Fruit fly (Drosophila melanogaster) whole organism, embryonic: ENCODE data around the gene kat80.
A peak's percentile ranks its signal among the peaks of the same experiment; 100 is the strongest.

ENCODE experiments used
- Abd-B ChIP-seq: fragments of 200-800 bp; sonication (Bioruptor generic); optimal IDR thresholded peaks from 2 replicates; lab custom pipeline; 2018; ENCODE audit warnings: missing biosample characterization, mild to moderate bottlenecking, missing genetic modification characterization, moderate library complexity
- Ada2b ChIP-seq: fragments of 200-800 bp; sonication (Bioruptor generic); IDR thresholded peaks from 2 replicates; pipeline ENCODE4 v1.3.6; 2022; ENCODE audit warnings: missing biosample characterization, missing genetic modification characterization
- B-H2 ChIP-seq: fragments of 200-800 bp; sonication (Bioruptor generic); optimal IDR thresholded peaks from 2 replicates; lab custom pipeline; 2018; ENCODE audit warnings: missing biosample characterization, mild to moderate bottlenecking, missing genetic modification characterization
- BtbVII ChIP-seq: fragments of 200-800 bp; sonication (Bioruptor generic); optimal IDR thresholded peaks from 3 replicates; lab custom pipeline; 2017; ENCODE audit warnings: missing biosample characterization, mild to moderate bottlenecking, missing genetic modification characterization
- CG10209 ChIP-seq: fragments of 200-800 bp; sonication (Bioruptor generic); optimal IDR thresholded peaks from 3 replicates; lab custom pipeline; 2017; ENCODE audit warnings: missing biosample characterization, mild to moderate bottlenecking, missing genetic modification characterization, missing genetic modification reagents
- CG11560 ChIP-seq: fragments of 200-800 bp; sonication (Bioruptor generic); IDR thresholded peaks from 3 replicates; pipeline ENCODE4 v1.3.6; 2022; ENCODE audit warnings: missing biosample characterization, missing genetic modification characterization
- CG1529 ChIP-seq: fragments of 200-800 bp; sonication (Bioruptor generic); optimal IDR thresholded peaks from 3 replicates; lab custom pipeline; 2018; ENCODE audit warnings: missing biosample characterization, missing genetic modification characterization
- CG15601 ChIP-seq: fragments of 200-800 bp; sonication (Bioruptor generic); optimal IDR thresholded peaks from 3 replicates; lab custom pipeline; 2019; ENCODE audit warnings: missing biosample characterization, mild to moderate bottlenecking, missing genetic modification characterization, moderate library complexity
- CG15696 ChIP-seq: fragments of 200-800 bp; sonication (Bioruptor generic); optimal IDR thresholded peaks from 2 replicates; lab custom pipeline; 2019; ENCODE audit warnings: missing biosample characterization, mild to moderate bottlenecking, missing genetic modification characterization, moderate library complexity
- CG2875 ChIP-seq: fragments of 200-800 bp; sonication (Bioruptor generic); optimal IDR thresholded peaks from 2 replicates; lab custom pipeline; 2017; ENCODE audit warnings: missing biosample characterization, mild to moderate bottlenecking, missing genetic modification characterization, missing genetic modification reagents
- CG30431 ChIP-seq: fragments of 200-800 bp; sonication (Bioruptor generic); optimal IDR thresholded peaks from 2 replicates; lab custom pipeline; 2017; ENCODE audit warnings: missing biosample characterization, missing genetic modification characterization
- CG32772 ChIP-seq: fragments of 200-800 bp; sonication (Bioruptor generic); IDR thresholded peaks from 2 replicates; pipeline ENCODE4 v1.3.6; 2022; ENCODE audit warnings: missing biosample characterization, missing genetic modification characterization
- CG3407 ChIP-seq: fragments of 200-800 bp; sonication (Bioruptor generic); optimal IDR thresholded peaks from 2 replicates; lab custom pipeline; 2018; ENCODE audit warnings: missing biosample characterization, mild to moderate bottlenecking, missing genetic modification characterization
- CG3838 ChIP-seq: fragments of 200-800 bp; sonication (Bioruptor generic); optimal IDR thresholded peaks from 3 replicates; lab custom pipeline; 2016; ENCODE audit warnings: missing biosample characterization, missing genetic modification characterization
- CG7271 ChIP-seq: fragments of 200-800 bp; sonication (Bioruptor generic); optimal IDR thresholded peaks from 2 replicates; lab custom pipeline; 2018; ENCODE audit warnings: missing biosample characterization, mild to moderate bottlenecking, missing genetic modification characterization, moderate library complexity
- CG8388 ChIP-seq: fragments of 200-800 bp; sonication (Bioruptor generic); optimal IDR thresholded peaks from 2 replicates; lab custom pipeline; 2019; ENCODE audit warnings: missing biosample characterization, mild to moderate bottlenecking, missing genetic modification characterization, moderate library complexity
- CoRest ChIP-seq: fragments of 200-800 bp; sonication (Bioruptor generic); optimal IDR thresholded peaks from 3 replicates; lab custom pipeline; 2018; ENCODE audit warnings: missing biosample characterization, mild to moderate bottlenecking, missing genetic modification characterization, moderate library complexity
- Dek ChIP-seq: fragments of 200-800 bp; sonication (Bioruptor generic); optimal IDR thresholded peaks from 3 replicates; lab custom pipeline; 2019; ENCODE audit warnings: missing biosample characterization, mild to moderate bottlenecking, missing genetic modification characterization, moderate library complexity
- Doc2 ChIP-seq: fragments of 200-800 bp; sonication (Bioruptor generic); IDR thresholded peaks from 2 replicates; pipeline ENCODE4 v1.3.6; 2022; ENCODE audit warnings: missing biosample characterization, missing genetic modification characterization
- Doc3 ChIP-seq: fragments of 200-800 bp; sonication (Bioruptor generic); IDR thresholded peaks from 3 replicates; pipeline ENCODE4 v1.3.6; 2022; ENCODE audit warnings: missing biosample characterization, missing genetic modification characterization; ENCODE audit not compliant: partially characterized antibody
- Ets97D ChIP-seq: fragments of 200-800 bp; sonication (Bioruptor generic); optimal IDR thresholded peaks from 3 replicates; lab custom pipeline; 2016; ENCODE audit warnings: missing biosample characterization, missing genetic modification characterization
- HHEX ChIP-seq: fragments of 200-800 bp; sonication (Bioruptor generic); optimal IDR thresholded peaks from 3 replicates; lab custom pipeline; 2017; ENCODE audit warnings: missing biosample characterization, mild to moderate bottlenecking, missing genetic modification characterization, missing genetic modification reagents
- HmgD ChIP-seq: fragments of 200-800 bp; sonication (Bioruptor generic); optimal IDR thresholded peaks from 3 replicates; lab custom pipeline; 2016; ENCODE audit warnings: missing biosample characterization, missing genetic modification characterization
- Hmr ChIP-seq: fragments of 200-800 bp; sonication (Bioruptor generic); optimal IDR thresholded peaks from 3 replicates; lab custom pipeline; 2017; ENCODE audit warnings: mild to moderate bottlenecking, missing biosample characterization, missing genetic modification reagents, missing genetic modification characterization
- Med ChIP-seq: fragments of 200-800 bp; sonication (Bioruptor generic); peaks from one replicate; lab custom pipeline; 2016; ENCODE audit warnings: missing biosample characterization, missing genetic modification characterization, mild to moderate bottlenecking, inconsistent platforms, moderate library complexity
- Myb ChIP-seq: fragments of 200-800 bp; sonication (Bioruptor generic); optimal IDR thresholded peaks from 2 replicates; lab custom pipeline; 2016; ENCODE audit warnings: missing biosample characterization, missing genetic modification characterization
- Neu2 ChIP-seq: fragments of 200-800 bp; sonication (Bioruptor generic); optimal IDR thresholded peaks from 3 replicates; lab custom pipeline; 2016; ENCODE audit warnings: missing biosample characterization, missing genetic modification characterization, borderline replicate concordance
- Nf-YA ChIP-seq: fragments of 200-800 bp; sonication (Bioruptor generic); IDR thresholded peaks from 2 replicates; pipeline ENCODE4 v1.3.6; 2022; ENCODE audit warnings: missing biosample characterization, missing genetic modification characterization
- Oaz ChIP-seq: fragments of 200-800 bp; sonication (Bioruptor generic); IDR thresholded peaks from 2 replicates; pipeline ENCODE4 v1.3.6; 2022; ENCODE audit warnings: missing biosample characterization, missing genetic modification characterization
- Opbp ChIP-seq: fragments of 200-800 bp; sonication (Bioruptor generic); IDR thresholded peaks from 3 replicates; pipeline ENCODE4 v1.3.6; 2022; ENCODE audit warnings: missing biosample characterization, missing genetic modification characterization; ENCODE audit not compliant: partially characterized antibody
- Ravus ChIP-seq: fragments of 200-800 bp; sonication (Bioruptor generic); IDR thresholded peaks from 2 replicates; pipeline ENCODE4 v1.3.6; 2022; ENCODE audit warnings: missing biosample characterization, missing genetic modification characterization
- Ssrp ChIP-seq: fragments of 200-800 bp; sonication (Bioruptor generic); optimal IDR thresholded peaks from 2 replicates; lab custom pipeline; 2018; ENCODE audit warnings: missing biosample characterization, mild to moderate bottlenecking, missing genetic modification characterization, moderate library complexity
- ab ChIP-seq: fragments of 200-800 bp; sonication (Bioruptor generic); optimal IDR thresholded peaks from 2 replicates; lab custom pipeline; 2016; ENCODE audit warnings: missing biosample characterization, missing genetic modification characterization
- abd-A ChIP-seq: fragments of 200-800 bp; sonication (Bioruptor generic); optimal IDR thresholded peaks from 3 replicates; lab custom pipeline; 2019; ENCODE audit warnings: missing biosample characterization, mild to moderate bottlenecking, missing genetic modification characterization, moderate library complexity
- al ChIP-seq: fragments of 200-800 bp; sonication (Bioruptor generic); IDR thresholded peaks from 2 replicates; pipeline ENCODE4 v1.3.6; 2022; ENCODE audit warnings: missing biosample characterization, missing genetic modification characterization
- chm ChIP-seq: fragments of 200-800 bp; sonication (Bioruptor generic); IDR thresholded peaks from 2 replicates; pipeline ENCODE4 v1.3.6; 2022; ENCODE audit warnings: missing biosample characterization, missing genetic modification characterization
- cwo ChIP-seq: fragments of 200-800 bp; sonication (Bioruptor generic); optimal IDR thresholded peaks from 3 replicates; lab custom pipeline; 2017; ENCODE audit warnings: missing biosample characterization, missing genetic modification characterization, mild to moderate bottlenecking, moderate library complexity, missing genetic modification reagents
- esg ChIP-seq: fragments of 200-800 bp; sonication (Bioruptor generic); conservative IDR thresholded peaks from 2 replicates; pipeline ENCODE4 v1.3.6; 2022; ENCODE audit warnings: missing biosample characterization, missing genetic modification characterization
- fru ChIP-seq: fragments of >200 bp; optimal IDR thresholded peaks from 2 replicates; lab custom pipeline; 2017
- fu2 ChIP-seq: fragments of 200-800 bp; sonication (Bioruptor generic); optimal IDR thresholded peaks from 2 replicates; lab custom pipeline; 2016; ENCODE audit warnings: missing biosample characterization, missing genetic modification characterization
- gsb ChIP-seq: fragments of 200-800 bp; sonication (Bioruptor generic); IDR thresholded peaks from 2 replicates; pipeline ENCODE4 v1.3.6; 2022; ENCODE audit warnings: missing biosample characterization, missing genetic modification characterization
- lilli ChIP-seq: fragments of 200-800 bp; sonication (Bioruptor generic); optimal IDR thresholded peaks from 3 replicates; lab custom pipeline; 2016; ENCODE audit warnings: missing biosample characterization, missing genetic modification characterization
- lola ChIP-seq, 3 experiments: fragments of >200 bp in 2 of 3; fragments of 200-800 bp in 1 of 3; sonication (Bioruptor generic) in 1 of 3; optimal IDR thresholded peaks; 2 replicates each; lab custom pipeline; 2017 to 2019; ENCODE audit warnings: missing biosample characterization in 3 of 3, missing genetic modification characterization in 3 of 3, mild to moderate bottlenecking in 1 of 3, moderate library complexity in 1 of 3
- onecut ChIP-seq: fragments of 200-800 bp; sonication (Bioruptor generic); IDR thresholded peaks from 2 replicates; pipeline ENCODE4 v1.3.6; 2022; ENCODE audit warnings: missing biosample characterization, missing genetic modification characterization
- row ChIP-seq: fragments of 200-800 bp; sonication (Bioruptor generic); IDR thresholded peaks from 3 replicates; pipeline ENCODE4 v1.3.6; 2022; ENCODE audit warnings: missing biosample characterization, missing genetic modification characterization
- sqz ChIP-seq: fragments of 200-800 bp; sonication (Bioruptor generic); optimal IDR thresholded peaks from 3 replicates; lab custom pipeline; 2018; ENCODE audit warnings: missing biosample characterization, mild to moderate bottlenecking, missing genetic modification characterization
- sug ChIP-seq: fragments of 200-800 bp; optimal IDR thresholded peaks from 2 replicates; lab custom pipeline; 2019; ENCODE audit warnings: missing biosample characterization, mild to moderate bottlenecking, missing genetic modification characterization, moderate library complexity
- tio ChIP-seq: fragments of 200-800 bp; sonication (Bioruptor generic); optimal IDR thresholded peaks from 2 replicates; lab custom pipeline; 2017; ENCODE audit warnings: missing biosample characterization, missing genetic modification characterization, inconsistent platforms
- ttk ChIP-seq: fragments of 200-800 bp; sonication (Bioruptor generic); IDR thresholded peaks from 2 replicates; pipeline ENCODE4 v2.1.2; 2022; ENCODE audit warnings: missing biosample characterization, missing genetic modification characterization
- tup ChIP-seq: fragments of 200-800 bp; sonication (Bioruptor generic); optimal IDR thresholded peaks from 2 replicates; lab custom pipeline; 2016; ENCODE audit warnings: missing biosample characterization, mild to moderate bottlenecking, missing genetic modification characterization, moderate library complexity
- vnd ChIP-seq: fragments of 200-800 bp; sonication (Bioruptor generic); IDR thresholded peaks from 3 replicates; pipeline ENCODE4 v1.3.6; 2022; ENCODE audit warnings: missing biosample characterization, missing genetic modification characterization; ENCODE audit not compliant: partially characterized antibody

The kat80 gene

DNA sequence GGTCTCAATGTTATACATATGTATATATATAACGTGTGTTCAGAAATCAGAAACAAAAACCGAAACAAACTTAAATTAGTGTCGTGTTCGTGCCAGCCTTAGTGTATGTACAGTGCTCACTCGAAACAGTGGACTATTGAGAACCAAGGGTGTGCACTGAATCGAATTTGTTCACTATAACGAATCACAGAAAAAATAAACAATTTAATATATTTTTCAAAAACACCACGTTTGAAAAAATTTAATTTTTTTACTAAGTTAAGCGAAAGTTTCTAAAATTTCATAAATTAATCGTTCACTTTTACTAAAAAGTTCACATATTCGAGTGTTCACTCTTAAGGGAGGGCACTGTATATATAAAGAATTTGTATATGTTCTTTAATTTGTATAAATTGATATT lies 9.2 kb upstream of the kat80 start (continued):
- TF ChIP-seq Myb (GFP tag; lab: Kevin White, UChicago) (no peak), Dek (no peak), BtbVII (GFP tag; lab: Kevin White, UChicago) (no peak), CG15601 (no peak), Ets97D (no peak), Doc2 (GFP tag; lab: Robert Waterston, UW) (no peak), vnd (GFP tag; lab: Robert Waterston, UW) (no peak), tio (GFP tag; lab: Kevin White, UChicago) (no peak), al (GFP tag; lab: Robert Waterston, UW) (no peak), CG10209 (GFP tag; lab: Kevin White, UChicago) (no peak), lola (GFP tag; optimal IDR thresholded peaks at IDR 0.05; lab: Kevin White, UChicago) (peak in 1 of 3 experiments; percentile 6), tup (GFP tag; lab: Kevin White, UChicago) (no peak), Med (GFP tag; lab: Kevin White, UChicago) (peak; percentile 76), CG30431 (GFP tag; lab: Kevin White, UChicago) (no peak), lilli (peak; percentile 24), CG11560 (tag; lab: Robert Waterston, UW) (no peak), Ravus (no peak), CoRest (tag; lab: Kevin White, UChicago) (no peak), abd-A (tag; lab: Kevin White, UChicago) (no peak), Opbp (GFP tag; lab: Robert Waterston, UW) (no peak), CG15696 (no peak), B-H2 (GFP tag; lab: Kevin White, UChicago) (no peak), cwo (GFP tag; lab: Kevin White, UChicago) (no peak), ttk (GFP tag; lab: Robert Waterston, UW) (no peak), Ssrp (tag; lab: Kevin White, UChicago) (peak; percentile 13), esg (GFP tag; lab: Robert Waterston, UW) (0 out of 2 replicates have a peak, but pooled peaks have one; percentile 9), Ada2b (0 out of 2 replicates have a peak, but pooled peaks have one; percentile 21), CG32772 (GFP tag; lab: Robert Waterston, UW) (no peak), Oaz (GFP tag; lab: Robert Waterston, UW) (no peak), CG7271 (tag; lab: Kevin White, UChicago) (no peak), chm (no peak), CG2875 (GFP tag; lab: Kevin White, UChicago) (no peak), sqz (GFP tag; lab: Kevin White, UChicago) (no peak), sug (tag; lab: Kevin White, UChicago) (peak; percentile 4), gsb (GFP tag; lab: Robert Waterston, UW) (no peak), Neu2 (GFP tag; lab: Kevin White, UChicago) (no peak), CG3407 (GFP tag; lab: Kevin White, UChicago) (no peak), Abd-B (no peak), HmgD (GFP tag; lab: Kevin White, UChicago) (no peak), Nf-YA (no peak), HHEX (no peak), fu2 (no peak), CG3838 (GFP tag; lab: Kevin White, UChicago) (no peak), row (peak; percentile 77), CG8388 (GFP tag; lab: Kevin White, UChicago) (peak; percentile 19), Doc3 (GFP tag; lab: Robert Waterston, UW) (no peak), onecut (GFP tag; lab: Robert Waterston, UW) (no peak), fru (lab: Kevin White, UChicago) (no peak), ab (no peak), Hmr (GFP tag; lab: Kevin White, UChicago) (peak; percentile 40), CG1529 (GFP tag; lab: Kevin White, UChicago) (no peak)
